Worm (Caenorhabditis elegans) whole organism, mixed stage, embryonic: ENCODE results near the gene fdgt-2.

Experiments used
- bed-3 ChIP-seq: fragments of 200-800 bp; sonication (Bioruptor generic); optimal IDR thresholded peaks from 3 replicates; lab custom pipeline; 2018; ENCODE audit warnings: mild to moderate bottlenecking, missing genetic modification characterization, moderate library complexity, missing compliant biosample characterization
- blmp-1 ChIP-seq: fragments of 150-350 bp; optimal IDR thresholded peaks from 2 replicates; lab custom pipeline; 2014; ENCODE audit warnings: missing biosample characterization, missing genetic modification characterization
- lin-32 ChIP-seq: fragments of 200-800 bp; sonication (Bioruptor generic); optimal IDR thresholded peaks from 2 replicates; lab custom pipeline; 2018; ENCODE audit warnings: mild to moderate bottlenecking, missing genetic modification characterization, missing compliant biosample characterization
- mab-5 ChIP-seq: fragments of 150-350 bp; optimal IDR thresholded peaks from 2 replicates; lab custom pipeline; 2014; ENCODE audit warnings: missing biosample characterization, missing genetic modification characterization
- nhr-12 ChIP-seq: fragments of 150-350 bp; optimal IDR thresholded peaks from 2 replicates; lab custom pipeline; 2014; ENCODE audit warnings: missing biosample characterization, missing genetic modification characterization
- nhr-237 ChIP-seq: fragments of 150-350 bp; optimal IDR thresholded peaks from 2 replicates; lab custom pipeline; 2014; ENCODE audit warnings: missing biosample characterization, missing genetic modification characterization
- unc-39 ChIP-seq: fragments of 150-350 bp; optimal IDR thresholded peaks from 2 replicates; lab custom pipeline; 2014; ENCODE audit warnings: missing biosample characterization, missing genetic modification characterization
- unc-62 ChIP-seq: fragments of 150-350 bp; optimal IDR thresholded peaks from 2 replicates; lab custom pipeline; 2014; ENCODE audit warnings: missing biosample characterization, missing genetic modification reagents, missing genetic modification characterization
- ztf-11 ChIP-seq: fragments of 150-350 bp; optimal IDR thresholded peaks from 2 replicates; lab custom pipeline; 2014; ENCODE audit warnings: missing biosample characterization, missing genetic modification characterization

DNA sequence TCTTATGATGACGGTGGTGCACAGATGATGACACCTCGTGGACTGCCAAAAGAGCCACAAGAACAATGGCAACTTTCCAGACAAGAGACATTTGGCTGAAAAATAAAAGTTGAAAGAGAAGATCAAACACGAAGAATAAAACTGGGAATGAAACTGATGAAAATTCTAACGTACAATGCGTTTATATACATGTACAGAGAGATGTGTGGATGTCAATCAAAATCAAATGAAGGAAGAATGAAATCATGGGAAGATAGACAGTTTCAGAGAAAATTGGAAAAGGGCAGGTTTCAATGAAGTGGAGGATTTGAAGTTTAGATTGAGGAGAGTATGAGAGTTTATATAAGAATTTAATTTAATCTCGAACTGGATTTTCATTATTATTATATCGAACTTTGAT is 18.4 kb upstream of the fdgt-2 start, which contains the start of gene dod-23:
- no peak for TF ChIP-seq blmp-1
- no peak for TF ChIP-seq nhr-12 (tag; lab: Kevin White, UChicago)
- TF ChIP-seq ztf-11 (tag; lab: Kevin White, UChicago): no peak
- no peak for TF ChIP-seq bed-3 (GFP tag; lab: Kevin White, UChicago)
- TF ChIP-seq mab-5: no peak
- no peak for TF ChIP-seq unc-62 (GFP tag; lab: Kevin White, UChicago)
- TF ChIP-seq unc-39: no peak
- TF ChIP-seq nhr-237 (tag; lab: Kevin White, UChicago): no peak
- TF ChIP-seq lin-32: no peak
